Fruit fly (Drosophila melanogaster) whole organism, embryonic: ENCODE data around the gene Trhn.
A peak's percentile ranks its signal among the peaks of the same experiment; 100 is the strongest.

Source experiments
- CG10654 ChIP-seq: fragments of 200-800 bp; sonication (Bioruptor generic); optimal IDR thresholded peaks from 2 replicates; lab custom pipeline; 2016; ENCODE audit warnings: missing biosample characterization, missing genetic modification characterization
- CG12391 ChIP-seq: fragments of 200-800 bp; sonication (Bioruptor generic); optimal IDR thresholded peaks from 3 replicates; lab custom pipeline; 2018; ENCODE audit warnings: missing biosample characterization, mild to moderate bottlenecking, missing genetic modification characterization, moderate library complexity
- CG13287 ChIP-seq: fragments of 200-800 bp; sonication (Bioruptor generic); IDR thresholded peaks from 2 replicates; pipeline ENCODE4 v1.3.6; 2022; ENCODE audit warnings: missing biosample characterization, missing genetic modification characterization; ENCODE audit not compliant: partially characterized antibody
- CG13624 ChIP-seq: fragments of 200-800 bp; sonication (Bioruptor generic); optimal IDR thresholded peaks from 2 replicates; lab custom pipeline; 2016; ENCODE audit warnings: missing biosample characterization, missing genetic modification characterization
- CG13775 ChIP-seq: fragments of 200-800 bp; sonication (Bioruptor generic); optimal IDR thresholded peaks from 3 replicates; lab custom pipeline; 2017; ENCODE audit warnings: missing biosample characterization, mild to moderate bottlenecking, missing genetic modification characterization
- CG14441 ChIP-seq: fragments of 200-800 bp; sonication (Bioruptor generic); IDR thresholded peaks from 2 replicates; pipeline ENCODE4 v1.3.6; 2022; ENCODE audit warnings: missing biosample characterization, missing genetic modification characterization
- CG14667 ChIP-seq: fragments of 200-800 bp; sonication (Bioruptor generic); IDR thresholded peaks from 2 replicates; pipeline ENCODE4 v1.3.6; 2022; ENCODE audit warnings: missing biosample characterization, missing genetic modification characterization
- CG1603 ChIP-seq: fragments of 200-800 bp; sonication (Bioruptor generic); optimal IDR thresholded peaks from 2 replicates; lab custom pipeline; 2019; ENCODE audit warnings: missing biosample characterization, mild to moderate bottlenecking, missing genetic modification characterization, moderate library complexity
- CG18476 ChIP-seq: fragments of 200-800 bp; sonication (Bioruptor generic); optimal IDR thresholded peaks from 2 replicates; lab custom pipeline; 2016; ENCODE audit warnings: missing biosample characterization, mild to moderate bottlenecking, missing genetic modification characterization
- CG2678 ChIP-seq: fragments of 200-800 bp; sonication (Bioruptor generic); optimal IDR thresholded peaks from 3 replicates; lab custom pipeline; 2019; ENCODE audit warnings: missing biosample characterization, mild to moderate bottlenecking, missing genetic modification characterization, moderate library complexity
- CG4282 ChIP-seq: fragments of 200-800 bp; sonication (Bioruptor generic); optimal IDR thresholded peaks from 2 replicates; lab custom pipeline; 2016; ENCODE audit warnings: missing biosample characterization, missing genetic modification characterization
- CG4328 ChIP-seq: fragments of 200-800 bp; sonication (Bioruptor generic); optimal IDR thresholded peaks from 3 replicates; lab custom pipeline; 2017; ENCODE audit warnings: missing biosample characterization, missing genetic modification reagents, missing genetic modification characterization
- CG6689 ChIP-seq: fragments of 200-800 bp; sonication (Bioruptor generic); IDR thresholded peaks from 2 replicates; pipeline ENCODE4 v1.3.6; 2022; ENCODE audit warnings: missing biosample characterization, missing genetic modification characterization
- CG6765 ChIP-seq: fragments of 200-800 bp; sonication (Bioruptor generic); optimal IDR thresholded peaks from 3 replicates; lab custom pipeline; 2017; ENCODE audit warnings: missing biosample characterization, mild to moderate bottlenecking, missing genetic modification characterization
- CG6791 ChIP-seq: fragments of 200-800 bp; sonication (Bioruptor generic); IDR thresholded peaks from 3 replicates; pipeline ENCODE4 v1.3.6; 2022; ENCODE audit warnings: missing biosample characterization, missing genetic modification characterization; ENCODE audit not compliant: partially characterized antibody
- CG7963 ChIP-seq: fragments of 200-800 bp; sonication (Bioruptor generic); IDR thresholded peaks from 3 replicates; pipeline ENCODE4 v1.3.6; 2022; ENCODE audit warnings: missing biosample characterization, missing genetic modification characterization; ENCODE audit not compliant: partially characterized antibody
- CG7987 ChIP-seq: fragments of 200-800 bp; sonication (Bioruptor generic); optimal IDR thresholded peaks from 2 replicates; lab custom pipeline; 2018; ENCODE audit warnings: missing biosample characterization, mild to moderate bottlenecking, missing genetic modification characterization, moderate library complexity
- CG8290 ChIP-seq, 3 experiments: fragments of 200-800 bp; sonication (Bioruptor generic); optimal IDR thresholded peaks; 2 replicates each; lab custom pipeline; 2016 to 2019; ENCODE audit warnings: missing biosample characterization in 3 of 3, missing genetic modification characterization in 3 of 3, mild to moderate bottlenecking in 2 of 3, moderate library complexity in 1 of 3
- CoRest ChIP-seq: fragments of 200-800 bp; sonication (Bioruptor generic); optimal IDR thresholded peaks from 3 replicates; lab custom pipeline; 2018; ENCODE audit warnings: missing biosample characterization, mild to moderate bottlenecking, missing genetic modification characterization, moderate library complexity
- CrebB ChIP-seq: fragments of 200-800 bp; sonication (Bioruptor generic); optimal IDR thresholded peaks from 3 replicates; lab custom pipeline; 2018; ENCODE audit warnings: missing biosample characterization, mild to moderate bottlenecking, missing genetic modification characterization
- Dad ChIP-seq: fragments of 200-800 bp; sonication (Bioruptor generic); optimal IDR thresholded peaks from 3 replicates; lab custom pipeline; 2016; ENCODE audit warnings: missing biosample characterization, missing genetic modification characterization
- Dref ChIP-seq: fragments of 200-800 bp; sonication (Bioruptor generic); IDR thresholded peaks from 2 replicates; pipeline ENCODE4 v1.3.6; 2022; ENCODE audit warnings: missing biosample characterization, missing genetic modification characterization
- E2f2 ChIP-seq: fragments of 200-800 bp; sonication (Bioruptor generic); IDR thresholded peaks from 2 replicates; pipeline ENCODE4 v1.3.6; 2022; ENCODE audit warnings: missing biosample characterization, missing genetic modification characterization
- Fer3 ChIP-seq: fragments of 200-800 bp; sonication (Bioruptor generic); optimal IDR thresholded peaks from 2 replicates; lab custom pipeline; 2018; ENCODE audit warnings: missing biosample characterization, mild to moderate bottlenecking, missing genetic modification characterization, moderate library complexity
- Hand ChIP-seq: fragments of 200-800 bp; sonication (Bioruptor generic); optimal IDR thresholded peaks from 2 replicates; lab custom pipeline; 2017; ENCODE audit warnings: mild to moderate bottlenecking, missing biosample characterization, missing genetic modification reagents, missing genetic modification characterization
- Hmr ChIP-seq: fragments of 200-800 bp; sonication (Bioruptor generic); optimal IDR thresholded peaks from 3 replicates; lab custom pipeline; 2017; ENCODE audit warnings: mild to moderate bottlenecking, missing biosample characterization, missing genetic modification reagents, missing genetic modification characterization
- Sry-β ChIP-seq: fragments of 200-800 bp; sonication (Bioruptor generic); optimal IDR thresholded peaks from 2 replicates; lab custom pipeline; 2018; ENCODE audit warnings: missing biosample characterization, mild to moderate bottlenecking, missing genetic modification characterization, moderate library complexity
- YL-1 ChIP-seq: fragments of 200-800 bp; sonication (Bioruptor generic); optimal IDR thresholded peaks from 3 replicates; lab custom pipeline; 2017; ENCODE audit warnings: missing biosample characterization, mild to moderate bottlenecking, missing genetic modification characterization
- ase ChIP-seq: fragments of 200-800 bp; sonication (Bioruptor generic); IDR thresholded peaks from 3 replicates; pipeline ENCODE4 v1.3.6; 2022; ENCODE audit warnings: missing biosample characterization, missing genetic modification characterization
- bbx ChIP-seq: fragments of 200-800 bp; sonication (Bioruptor generic); IDR thresholded peaks from 2 replicates; pipeline ENCODE4 v1.3.6; 2022; ENCODE audit warnings: missing biosample characterization, missing genetic modification characterization; ENCODE audit not compliant: partially characterized antibody
- cato ChIP-seq: fragments of 200-800 bp; sonication (Bioruptor generic); optimal IDR thresholded peaks from 2 replicates; lab custom pipeline; 2016; ENCODE audit warnings: missing biosample characterization, missing genetic modification characterization, borderline replicate concordance
- fd64A ChIP-seq: fragments of 200-800 bp; sonication (Bioruptor generic); optimal IDR thresholded peaks from 3 replicates; lab custom pipeline; 2018; ENCODE audit warnings: missing biosample characterization, mild to moderate bottlenecking, missing genetic modification characterization
- ftz-f1 ChIP-seq: fragments of 200-800 bp; sonication (Bioruptor generic); optimal IDR thresholded peaks from 2 replicates; lab custom pipeline; 2016; ENCODE audit warnings: missing biosample characterization, missing genetic modification characterization
- gcm2 ChIP-seq: fragments of 200-800 bp; sonication (Bioruptor generic); optimal IDR thresholded peaks from 2 replicates; lab custom pipeline; 2016; ENCODE audit warnings: missing biosample characterization, missing genetic modification characterization
- grn ChIP-seq: fragments of 200-800 bp; sonication (Bioruptor generic); optimal IDR thresholded peaks from 3 replicates; lab custom pipeline; 2017; ENCODE audit warnings: missing biosample characterization, missing genetic modification characterization
- jigr1 ChIP-seq: fragments of 200-800 bp; sonication (Bioruptor generic); IDR thresholded peaks from 3 replicates; pipeline ENCODE4 v1.3.6; 2022; ENCODE audit warnings: missing biosample characterization, missing genetic modification characterization
- klu ChIP-seq: fragments of 200-800 bp; sonication (Bioruptor generic); IDR thresholded peaks from 2 replicates; pipeline ENCODE4 v1.3.6; 2022; ENCODE audit warnings: missing biosample characterization, missing genetic modification characterization
- knrl ChIP-seq: fragments of 200-800 bp; sonication (Bioruptor generic); IDR thresholded peaks from 3 replicates; pipeline ENCODE4 v1.3.6; 2022; ENCODE audit warnings: missing biosample characterization, missing genetic modification characterization; ENCODE audit not compliant: partially characterized antibody
- p53 ChIP-seq: fragments of 200-800 bp; sonication (Bioruptor generic); optimal IDR thresholded peaks from 2 replicates; lab custom pipeline; 2016; ENCODE audit warnings: missing biosample characterization, missing genetic modification characterization
- phol ChIP-seq: fragments of 200-800 bp; sonication (Bioruptor generic); optimal IDR thresholded peaks from 3 replicates; lab custom pipeline; 2018; ENCODE audit warnings: missing biosample characterization, mild to moderate bottlenecking, missing genetic modification characterization, moderate library complexity
- sd ChIP-seq: fragments of 200-800 bp; sonication (Bioruptor generic); optimal IDR thresholded peaks from 3 replicates; lab custom pipeline; 2018; ENCODE audit warnings: missing biosample characterization, mild to moderate bottlenecking, missing genetic modification characterization, moderate library complexity
- sens ChIP-seq: fragments of 200-800 bp; sonication (Bioruptor generic); peaks from one replicate; lab custom pipeline; 2016; ENCODE audit warnings: missing biosample characterization, missing genetic modification characterization
- seq ChIP-seq: fragments of 200-800 bp; sonication (Bioruptor generic); IDR thresholded peaks from 2 replicates; pipeline ENCODE4 v1.3.6; 2022; ENCODE audit warnings: missing biosample characterization, missing genetic modification characterization
- slbo ChIP-seq: fragments of 200-800 bp; sonication (Bioruptor generic); IDR thresholded peaks from 2 replicates; pipeline ENCODE4 v1.3.6; 2022; ENCODE audit warnings: missing biosample characterization, missing genetic modification characterization
- stwl ChIP-seq: fragments of 200-800 bp; sonication (Bioruptor generic); optimal IDR thresholded peaks from 3 replicates; lab custom pipeline; 2018; ENCODE audit warnings: missing biosample characterization, mild to moderate bottlenecking, missing genetic modification characterization, moderate library complexity
- tap ChIP-seq: fragments of 200-800 bp; optimal IDR thresholded peaks from 3 replicates; lab custom pipeline; 2019; ENCODE audit warnings: missing biosample characterization, mild to moderate bottlenecking, missing genetic modification characterization, moderate library complexity
- unpg ChIP-seq: fragments of 200-800 bp; sonication (Bioruptor generic); optimal IDR thresholded peaks from 3 replicates; lab custom pipeline; 2018; ENCODE audit warnings: missing biosample characterization, mild to moderate bottlenecking, missing genetic modification characterization, moderate library complexity
- vvl ChIP-seq: fragments of 200-800 bp; sonication (Bioruptor generic); IDR thresholded peaks from 2 replicates; pipeline ENCODE4 v1.3.6; 2022; ENCODE audit warnings: missing biosample characterization, missing genetic modification characterization

Trhn gene

dm6 chr3L:1208206-1208605, 15.2 kb upstream of the Trhn start (continued):
- TF ChIP-seq Hmr (GFP tag; lab: Kevin White, UChicago) (no peak), unpg (GFP tag; lab: Kevin White, UChicago) (no peak), sd (tag; lab: Kevin White, UChicago) (no peak), tap (tag; lab: Kevin White, UChicago) (no peak), CG13287 (GFP tag; lab: Robert Waterston, UW) (peak; percentile 32; the same call in 1 of the 2 replicates), Dad (no peak), bbx (0 out of 2 replicates have a peak, but pooled peaks have one; percentile 25), CG7963 (GFP tag; lab: Robert Waterston, UW) (no peak), YL-1 (no peak), Hand (no peak), vvl (GFP tag; lab: Robert Waterston, UW) (peak; percentile 41; the same call in 1 of the 2 replicates), sens (GFP tag; lab: Kevin White, UChicago) (no peak), CG4282 (no peak), CG10654 (GFP tag; lab: Kevin White, UChicago) (no peak), CG2678 (no peak)

- TF ChIP-seq gcm2 (GFP tag; lab: Kevin White, UChicago) (no peak), CG14441 (GFP tag; lab: Robert Waterston, UW) (no peak), Fer3 (tag; lab: Kevin White, UChicago) (no peak), CG1603 (tag; lab: Kevin White, UChicago) (peak; percentile 15), ase (no peak), fd64A (GFP tag; lab: Kevin White, UChicago) (no peak), grn (GFP tag; lab: Kevin White, UChicago) (no peak), Dad (no peak), CrebB (no peak), CG6765 (GFP tag; lab: Kevin White, UChicago) (no peak), p53 (GFP tag; lab: Kevin White, UChicago) (no peak), cato (GFP tag; lab: Kevin White, UChicago) (no peak), slbo (GFP tag; lab: Robert Waterston, UW) (no peak), CG13624 (GFP tag; lab: Kevin White, UChicago) (peak; percentile 7), E2f2 (peak; percentile 66), ftz-f1 (peak; percentile 33), CG6791 (0 out of 3 replicates have a peak, but pooled peaks have one; percentile 18), phol (tag; lab: Kevin White, UChicago) (no peak), CoRest (tag; lab: Kevin White, UChicago) (peak; percentile 21), klu (GFP tag; lab: Robert Waterston, UW) (no peak), CG4328 (GFP tag; lab: Kevin White, UChicago) (no peak), Dref (GFP tag; lab: Robert Waterston, UW) (no peak), CG12391 (tag; lab: Kevin White, UChicago) (no peak), CG6689 (GFP tag; lab: Robert Waterston, UW) (no peak), seq (GFP tag; lab: Robert Waterston, UW) (no peak), CG8290 (GFP tag; optimal IDR thresholded peaks at IDR 0.05; lab: Kevin White, UChicago) (no peak), CG8290 (tag; optimal IDR thresholded peaks at IDR 0.05; lab: Kevin White, UChicago) (peak in 1 of 2 experiments; percentile 32), CG18476 (no peak), CG14667 (no peak), CG13775 (GFP tag; lab: Kevin White, UChicago) (no peak), Sry-β (GFP tag; lab: Kevin White, UChicago) (no peak), knrl (no peak), stwl (tag; lab: Kevin White, UChicago) (peak; percentile 66), CG7987 (peak; percentile 16), jigr1 (GFP tag; lab: Robert Waterston, UW) (no peak)
Observed at dm6 chr3L:1206682-1207421, 13.9 kb upstream of the Trhn start, which contains the start of gene LysB. TSS of gene LysB (plus strand) at chr3L:1207371.
